Fruit fly (Drosophila melanogaster): ENCODE measurements around the gene nerfin-2.

dm6 chr3R:10052695-10053382 lies 18.1 kb upstream of the nerfin-2 start, which contains the start of the genes Fancl and Npc2e:
- TF ChIP-seq net (GFP tag; optimal IDR thresholded peaks at IDR 0.05) (no peak), achi (GFP tag; optimal IDR thresholded peaks at IDR 0.05) (no peak), svp (GFP tag) (no peak), CG16779 (tag; optimal IDR thresholded peaks at IDR 0.05) (no peak)

Measured in whole organism, prepupa.